Worm (Caenorhabditis elegans): ENCODE results near the gene F54H12.7.

- TF ChIP-seq cog-1 (tag; optimal IDR thresholded peaks at IDR 0.05), result no peak
- TF ChIP-seq ztf-23 (GFP tag; IDR thresholded peaks at IDR 0.05), result no peak
- no peak for TF ChIP-seq flt-1 (GFP tag; IDR thresholded peaks at IDR 0.05)
- TF ChIP-seq klf-2 (GFP tag; conservative IDR thresholded peaks at IDR 0.05), result no peak
- no peak for TF ChIP-seq ztf-29 (GFP tag; IDR thresholded peaks at IDR 0.05)
- TF ChIP-seq med-1 (GFP tag; optimal IDR thresholded peaks at IDR 0.05; ENCODE audit: insufficient read depth), result no peak
- TF ChIP-seq T22C8.4 (GFP tag; IDR thresholded peaks at IDR 0.05), result no peak
- TF ChIP-seq tab-1 (GFP tag; IDR thresholded peaks at IDR 0.05), result no peak
Measured at ce11 chrIII:7972687-7973086, 3.5 kb downstream of the F54H12.7 start.

Measured in whole organism, midembryonic.